Worm (Caenorhabditis elegans) whole organism, L1 larva: ENCODE data around the gene mca-3.

Source experiments
- C04F5.9 ChIP-seq: sonication (generic microtip); optimal IDR thresholded peaks from 2 replicates; lab custom pipeline; 2016; ENCODE audit warnings: missing genetic modification characterization, missing compliant biosample characterization
- C16A3.4 ChIP-seq: fragments of 150-350 bp; optimal IDR thresholded peaks from 2 replicates; lab custom pipeline; 2014; ENCODE audit warnings: missing biosample characterization, missing genetic modification characterization
- F16B12.6 ChIP-seq: fragments of 150-350 bp; optimal IDR thresholded peaks from 2 replicates; lab custom pipeline; 2014; ENCODE audit warnings: missing biosample characterization, missing genetic modification characterization
- aha-1 ChIP-seq: fragments of 150-350 bp; optimal IDR thresholded peaks from 2 replicates; lab custom pipeline; 2014; ENCODE audit warnings: missing biosample characterization, missing genetic modification characterization
- alr-1 ChIP-seq: fragments of 200-800 bp; sonication (Bioruptor generic); optimal IDR thresholded peaks from 2 replicates; lab custom pipeline; 2018; ENCODE audit warnings: borderline replicate concordance, mild to moderate bottlenecking, missing genetic modification characterization, missing compliant biosample characterization
- blmp-1 ChIP-seq: fragments of 150-350 bp; optimal IDR thresholded peaks from 2 replicates; lab custom pipeline; 2014; ENCODE audit warnings: missing biosample characterization, missing genetic modification characterization
- ceh-63 ChIP-seq: fragments of 200-800 bp; sonication (Bioruptor generic); optimal IDR thresholded peaks from 2 replicates; lab custom pipeline; 2018; ENCODE audit warnings: mild to moderate bottlenecking, missing genetic modification characterization, missing compliant biosample characterization
- ceh-90 ChIP-seq: sonication (generic microtip); optimal IDR thresholded peaks from 2 replicates; lab custom pipeline; 2016; ENCODE audit warnings: missing genetic modification characterization, missing compliant biosample characterization
- ces-1 ChIP-seq: fragments of 150-350 bp; optimal IDR thresholded peaks from 2 replicates; lab custom pipeline; 2014; ENCODE audit warnings: missing biosample characterization, missing genetic modification reagents, missing genetic modification characterization
- dpl-1 ChIP-seq, 3 experiments: fragments of 150-350 bp in 2 of 3; sonication (generic microtip) in 1 of 3; optimal IDR thresholded peaks; 2 replicates each; lab custom pipeline; 2014 to 2017; ENCODE audit warnings: missing biosample characterization in 3 of 3, missing genetic modification characterization in 3 of 3, missing genetic modification reagents in 3 of 3
- efl-1 ChIP-seq, 4 experiments: fragments of 150-350 bp; optimal IDR thresholded peaks in 3 of 4; peaks in 1 of 4; 1 replicate in 1 of 4; 2 replicates in 3 of 4; lab custom pipeline; 2014; ENCODE audit warnings: missing biosample characterization in 2 of 4, missing genetic modification characterization in 2 of 4, missing genetic modification reagents in 2 of 4
- efl-3 ChIP-seq: fragments of 200-800 bp; sonication (Bioruptor generic); optimal IDR thresholded peaks from 2 replicates; lab custom pipeline; 2018; ENCODE audit warnings: mild to moderate bottlenecking, missing genetic modification characterization, missing compliant biosample characterization
- egl-13 ChIP-seq: sonication (generic microtip); optimal IDR thresholded peaks from 2 replicates; lab custom pipeline; 2016; ENCODE audit warnings: missing genotype, missing genetic modification reagents, missing genetic modification characterization, missing compliant biosample characterization
- elt-2 ChIP-seq: sonication (generic microtip); optimal IDR thresholded peaks from 2 replicates; lab custom pipeline; 2016; ENCODE audit warnings: missing genetic modification characterization, mild to moderate bottlenecking, inconsistent platforms, missing compliant biosample characterization, missing genetic modification reagents
- elt-3 ChIP-seq, 6 experiments: fragments of 150-350 bp in 1 of 6; sonication (generic microtip); optimal IDR thresholded peaks; 2 replicates each; lab custom pipeline; 2017 to 2018; ENCODE audit warnings: missing biosample characterization in 6 of 6, missing genetic modification characterization in 6 of 6, inconsistent platforms in 1 of 6
- ets-5 ChIP-seq: fragments of 200-800 bp; sonication (Bioruptor generic); IDR thresholded peaks from 2 replicates; pipeline ENCODE4 v1.3.6; 2022; ENCODE audit warnings: missing genetic modification characterization, missing compliant biosample characterization
- fos-1 ChIP-seq: fragments of 150-350 bp; optimal IDR thresholded peaks from 2 replicates; lab custom pipeline; 2014; ENCODE audit warnings: missing biosample characterization, missing genetic modification characterization
- hpl-2 ChIP-seq: fragments of 150-350 bp; optimal IDR thresholded peaks from 2 replicates; lab custom pipeline; 2014; ENCODE audit warnings: missing biosample characterization, missing genetic modification reagents, missing genetic modification characterization
- isw-1 ChIP-seq: fragments of 200-800 bp; sonication (Bioruptor generic); IDR thresholded peaks from 2 replicates; pipeline ENCODE4 v1.3.6; 2022; ENCODE audit warnings: missing genetic modification characterization, missing compliant biosample characterization
- jun-1 ChIP-seq: fragments of 150-350 bp; optimal IDR thresholded peaks from 2 replicates; lab custom pipeline; 2014; ENCODE audit warnings: missing biosample characterization, missing genetic modification reagents, missing genetic modification characterization
- lin-13 ChIP-seq: fragments of 150-350 bp; optimal IDR thresholded peaks from 2 replicates; lab custom pipeline; 2014; ENCODE audit warnings: missing biosample characterization, missing genetic modification reagents, missing genetic modification characterization
- lin-15B ChIP-seq: fragments of 150-350 bp; sonication (generic microtip); optimal IDR thresholded peaks from 3 replicates; lab custom pipeline; 2014; ENCODE audit warnings: missing biosample characterization, missing genetic modification characterization
- lin-35 ChIP-seq, 2 experiments: fragments of 150-350 bp; optimal IDR thresholded peaks; 2 replicates each; lab custom pipeline; 2014; ENCODE audit warnings: missing biosample characterization in 2 of 2, missing genetic modification characterization in 2 of 2, missing genetic modification reagents in 2 of 2
- lsy-2 ChIP-seq, 2 experiments: fragments of 150-350 bp; optimal IDR thresholded peaks; 2 replicates each; lab custom pipeline; 2014; ENCODE audit warnings: missing biosample characterization in 2 of 2, missing genetic modification characterization in 2 of 2
- mab-9 ChIP-seq: fragments of 200-800 bp; sonication (Bioruptor generic); IDR thresholded peaks from 2 replicates; pipeline ENCODE4 v1.3.6; 2022; ENCODE audit warnings: missing genetic modification reagents, missing genetic modification characterization, missing compliant biosample characterization
- mep-1 ChIP-seq: fragments of 150-350 bp; optimal IDR thresholded peaks from 2 replicates; lab custom pipeline; 2014; ENCODE audit warnings: missing biosample characterization, missing genetic modification characterization
- nhr-20 ChIP-seq: sonication (generic microtip); optimal IDR thresholded peaks from 2 replicates; lab custom pipeline; 2016; ENCODE audit warnings: mild to moderate bottlenecking, missing genetic modification characterization, missing compliant biosample characterization
- nhr-28 ChIP-seq: fragments of 150-350 bp; optimal IDR thresholded peaks from 2 replicates; lab custom pipeline; 2014; ENCODE audit warnings: missing biosample characterization, missing genetic modification characterization
- nhr-47 ChIP-seq: sonication (generic microtip); optimal IDR thresholded peaks from 2 replicates; lab custom pipeline; 2016; ENCODE audit warnings: mild to moderate bottlenecking, missing genetic modification characterization, moderate library complexity, missing compliant biosample characterization
- nhr-71 ChIP-seq: sonication (generic microtip); optimal IDR thresholded peaks from 2 replicates; lab custom pipeline; 2016; ENCODE audit warnings: mild to moderate bottlenecking, missing genetic modification characterization, moderate library complexity, missing compliant biosample characterization
- nhr-85 ChIP-seq: sonication (generic microtip); peaks from one replicate; lab custom pipeline; 2016; ENCODE audit warnings: missing genetic modification characterization, inconsistent platforms, missing compliant biosample characterization
- rnt-1 ChIP-seq: sonication (generic microtip); optimal IDR thresholded peaks from 2 replicates; lab custom pipeline; 2016; ENCODE audit warnings: mild to moderate bottlenecking, missing genetic modification characterization, moderate library complexity, missing compliant biosample characterization
- skn-1 ChIP-seq: fragments of 150-350 bp; optimal IDR thresholded peaks from 2 replicates; lab custom pipeline; 2014; ENCODE audit warnings: missing biosample characterization, missing genetic modification characterization
- sox-4 ChIP-seq: sonication (generic microtip); optimal IDR thresholded peaks from 2 replicates; lab custom pipeline; 2016; ENCODE audit warnings: missing genetic modification characterization, missing compliant biosample characterization
- sup-37 ChIP-seq: fragments of 200-800 bp; sonication (Bioruptor generic); optimal IDR thresholded peaks from 2 replicates; lab custom pipeline; 2018; ENCODE audit warnings: mild to moderate bottlenecking, missing genetic modification characterization, missing compliant biosample characterization
- zip-4 ChIP-seq: fragments of 200-800 bp; sonication (Bioruptor generic); optimal IDR thresholded peaks from 2 replicates; lab custom pipeline; 2018; ENCODE audit warnings: mild to moderate bottlenecking, missing genetic modification characterization, moderate library complexity, missing compliant biosample characterization
- ztf-4 ChIP-seq: fragments of 150-350 bp; optimal IDR thresholded peaks from 2 replicates; lab custom pipeline; 2014; ENCODE audit warnings: missing biosample characterization, missing genetic modification characterization

Gene mca-3

DNA sequence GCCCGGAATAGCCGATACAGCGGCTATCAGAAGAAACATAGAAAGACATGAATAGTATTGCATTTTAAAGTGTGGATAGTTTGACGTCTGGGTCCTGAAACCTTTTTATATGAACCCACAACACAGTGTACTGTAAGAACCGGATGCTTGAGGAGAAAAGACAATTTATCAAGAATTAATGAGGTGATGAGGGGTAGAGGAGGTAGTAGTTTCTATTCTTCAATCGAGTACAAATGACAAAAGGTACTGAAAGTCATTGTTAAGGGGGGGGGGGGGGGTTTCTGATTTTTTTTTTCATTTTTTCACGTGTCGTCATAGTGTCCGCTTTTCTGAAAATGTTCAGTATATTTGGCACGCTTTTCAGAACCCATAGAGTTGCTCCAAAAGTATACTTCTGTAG lies 66.1 kb downstream of the mca-3 start, which contains the start of gene Y67D8C.7:
Y67D8C.7 (minus strand) TSS at position 101 of the 400 bp plus-strand sequence.
- TF ChIP-seq mep-1: no peak
- no peak for TF ChIP-seq hpl-2 (GFP tag; lab: Kevin White, UChicago)
- TF ChIP-seq nhr-85 (tag; lab: Kevin White, UChicago): peak; percentile 24
- TF ChIP-seq isw-1 (GFP tag; lab: Robert Waterston, UW): no peak
- TF ChIP-seq ets-5 (GFP tag; lab: Robert Waterston, UW): no peak

ce11 chrIV:3062936-3063439 lies 70.0 kb downstream of the mca-3 start, which contains the start of gene Y67D8C.6:
Y67D8C.6 (minus strand) TSS chrIV:3063389.
- TF ChIP-seq rnt-1: no peak
- TF ChIP-seq jun-1 (tag; lab: Kevin White, UChicago): no peak
- TF ChIP-seq skn-1: no peak
- no peak for TF ChIP-seq F16B12.6
- TF ChIP-seq egl-13: no peak
- no peak for TF ChIP-seq aha-1 (tag; lab: Kevin White, UChicago)
- TF ChIP-seq alr-1: no peak
- TF ChIP-seq, all 84 proteins: peak for 0

- TF ChIP-seq rnt-1 (no peak), lsy-2 (tag; optimal IDR thresholded peaks at IDR 0.05; lab: Kevin White, UChicago) (peak in 1 of 2 experiments; percentile 3)
- TF ChIP-seq, all 84 proteins: peak for 1
Observed at ce11 chrIV:3055848-3056247, 77.1 kb downstream of the mca-3 start.

DNA sequence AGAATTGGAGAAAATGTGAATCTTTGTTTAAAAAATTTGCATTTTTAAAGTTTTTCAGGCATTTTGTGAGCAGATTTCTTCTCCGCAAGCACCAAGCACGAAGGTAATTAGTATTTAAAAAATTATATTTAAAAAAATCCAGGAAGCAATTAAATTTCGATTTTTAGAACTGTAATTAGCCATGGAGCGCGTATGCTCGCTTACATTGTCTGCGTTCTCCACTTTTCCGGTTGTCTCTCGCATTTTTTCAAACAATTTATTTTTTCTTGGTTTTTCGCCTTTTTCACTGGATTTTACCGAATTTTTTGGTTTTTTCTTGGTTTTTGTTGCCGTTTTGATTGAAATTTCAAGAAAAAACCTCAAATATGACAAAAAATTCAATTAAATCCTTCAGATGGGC lies 77.6 kb downstream of the mca-3 start:
- peak; percentile 8 to 44 (median 30) for TF ChIP-seq dpl-1 (GFP tag; optimal IDR thresholded peaks at IDR 0.05; lab: Kevin White, UChicago)
- TF ChIP-seq lsy-2 (tag; optimal IDR thresholded peaks at IDR 0.05; lab: Kevin White, UChicago): peak; percentile 49 to 78
- TF ChIP-seq ces-1 (GFP tag; lab: Kevin White, UChicago): no peak
- peak; percentile 28 for TF ChIP-seq lin-15B (tag; lab: Kevin White, UChicago)
- peak; percentile 49 for TF ChIP-seq mep-1
- peak; percentile 21 for TF ChIP-seq nhr-71 (tag; lab: Kevin White, UChicago)
- peak; percentile 1 for TF ChIP-seq blmp-1 (tag; lab: Kevin White, UChicago)
- peak; percentile 4 for TF ChIP-seq nhr-47 (tag; lab: Kevin White, UChicago)
- TF ChIP-seq hpl-2 (GFP tag; lab: Kevin White, UChicago): no peak
- TF ChIP-seq zip-4 (GFP tag; lab: Kevin White, UChicago): no peak
- TF ChIP-seq efl-1 (optimal IDR thresholded peaks at IDR 0.05; lab: Kevin White, UChicago): peak; percentile 26 to 33
- peak; percentile 39 to 83 for TF ChIP-seq efl-1 (GFP tag; optimal IDR thresholded peaks at IDR 0.05 in 1 of 2; lab: Kevin White, UChicago)
- TF ChIP-seq C16A3.4: peak; percentile 0
- TF ChIP-seq lin-35 (GFP tag; optimal IDR thresholded peaks at IDR 0.05; lab: Kevin White, UChicago): peak; percentile 13 to 27

DNA sequence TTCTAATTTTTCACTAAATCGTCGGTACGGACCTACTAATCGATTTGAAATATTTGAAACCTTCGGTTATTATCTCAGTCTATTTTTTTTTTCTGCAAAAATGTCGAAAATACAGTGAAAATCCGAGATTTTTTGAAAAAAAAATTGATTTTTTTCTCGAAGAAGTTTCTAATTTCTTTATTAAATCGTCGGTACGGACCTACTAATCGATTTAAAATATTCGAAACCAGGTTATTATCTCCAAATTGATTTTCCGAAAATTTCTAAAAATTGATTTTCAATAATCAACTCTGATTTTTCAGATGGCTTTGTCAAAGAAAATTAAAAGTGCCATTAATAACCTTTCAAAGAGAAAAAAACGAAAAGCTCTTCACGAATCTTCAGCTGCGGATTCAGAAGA lies 79.5 kb downstream of the mca-3 start, which contains the start of gene ivph-3:
ivph-3 (plus strand) TSS at position 301 of the 400 bp plus-strand sequence.
- TF ChIP-seq nhr-20 (no peak), ztf-4 (tag; lab: Kevin White, UChicago) (no peak), sox-4 (tag; lab: Kevin White, UChicago) (no peak), lin-13 (GFP tag; lab: Kevin White, UChicago) (no peak), sup-37 (GFP tag; lab: Kevin White, UChicago) (no peak), C04F5.9 (tag; lab: Kevin White, UChicago) (no peak), ceh-63 (GFP tag; lab: Kevin White, UChicago) (no peak), lin-35 (GFP tag; optimal IDR thresholded peaks at IDR 0.05; lab: Kevin White, UChicago) (no peak), elt-2 (tag; lab: Kevin White, UChicago) (no peak), hpl-2 (GFP tag; lab: Kevin White, UChicago) (no peak), jun-1 (tag; lab: Kevin White, UChicago) (no peak), fos-1 (tag; lab: Kevin White, UChicago) (no peak), rnt-1 (no peak), ceh-90 (tag; lab: Kevin White, UChicago) (no peak), efl-3 (GFP tag; lab: Kevin White, UChicago) (no peak), egl-13 (no peak), mab-9 (GFP tag; lab: Robert Waterston, UW) (no peak), elt-3 (tag; optimal IDR thresholded peaks at IDR 0.05; lab: Kevin White, UChicago) (no peak), zip-4 (GFP tag; lab: Kevin White, UChicago) (no peak), nhr-28 (no peak)
